Worm (Caenorhabditis elegans) whole organism, L4/young adult: Measurements from ENCODE around the gene B0035.13.

Experiments
- W03F9.2 ChIP-seq: fragments of 150-350 bp; optimal IDR thresholded peaks from 2 replicates; lab custom pipeline; 2014; ENCODE audit warnings: missing biosample characterization, missing genetic modification characterization
- dao-5 ChIP-seq: sonication (generic microtip); optimal IDR thresholded peaks from 2 replicates; lab custom pipeline; 2016; ENCODE audit warnings: missing genotype, missing genetic modification characterization, moderate library complexity, missing compliant biosample characterization
- him-1 ChIP-seq: sonication (generic microtip); optimal IDR thresholded peaks from 2 replicates; lab custom pipeline; 2016; ENCODE audit warnings: missing genotype, missing genetic modification reagents, missing genetic modification characterization, missing compliant biosample characterization

- TF ChIP-seq dao-5 (tag; lab: Kevin White, UChicago) (no peak), him-1 (no peak), W03F9.2 (no peak)
Observed at ce11 chrIV:11316640-11317039, 10.1 kb upstream of the B0035.13 start.
